Fruit fly (Drosophila melanogaster) whole organism, embryonic: ENCODE data around the gene CG17329.
A peak's percentile ranks its signal among the peaks of the same experiment; 100 is the strongest.

Source experiments
- Abd-B ChIP-seq: fragments of 200-800 bp; sonication (Bioruptor generic); optimal IDR thresholded peaks from 2 replicates; lab custom pipeline; 2018; ENCODE audit warnings: missing biosample characterization, mild to moderate bottlenecking, missing genetic modification characterization, moderate library complexity
- BEAF-32 ChIP-seq: fragments of 200-800 bp; sonication (Bioruptor generic); optimal IDR thresholded peaks from 3 replicates; lab custom pipeline; 2017; ENCODE audit warnings: missing biosample characterization, missing genetic modification characterization, mild to moderate bottlenecking, moderate library complexity, missing genetic modification reagents
- CG10366 ChIP-seq: fragments of 200-800 bp; sonication (Bioruptor generic); IDR thresholded peaks from 2 replicates; pipeline ENCODE4 v1.3.6; 2022; ENCODE audit warnings: missing biosample characterization, missing genetic modification characterization
- CG11085 ChIP-seq: fragments of 200-800 bp; sonication (Bioruptor generic); IDR thresholded peaks from 2 replicates; pipeline ENCODE4 v1.3.6; 2022; ENCODE audit warnings: missing biosample characterization, missing genetic modification characterization
- CG11456 ChIP-seq: fragments of 200-800 bp; sonication (Bioruptor generic); IDR thresholded peaks from 3 replicates; pipeline ENCODE4 v1.3.6; 2022; ENCODE audit warnings: missing biosample characterization, missing genetic modification characterization
- CG11504 ChIP-seq: fragments of 200-800 bp; sonication (Bioruptor generic); optimal IDR thresholded peaks from 3 replicates; lab custom pipeline; 2019; ENCODE audit warnings: missing biosample characterization, mild to moderate bottlenecking, missing genetic modification characterization, moderate library complexity
- CG13123 ChIP-seq: fragments of 200-800 bp; sonication (Bioruptor generic); optimal IDR thresholded peaks from 2 replicates; lab custom pipeline; 2016; ENCODE audit warnings: missing biosample characterization, missing genetic modification characterization
- CG14050 ChIP-seq: fragments of 200-800 bp; sonication (Bioruptor generic); IDR thresholded peaks from 3 replicates; pipeline ENCODE4 v1.3.6; 2022; ENCODE audit warnings: missing biosample characterization, missing genetic modification characterization
- CG1602 ChIP-seq: fragments of 200-800 bp; sonication (Bioruptor generic); optimal IDR thresholded peaks from 3 replicates; lab custom pipeline; 2016; ENCODE audit warnings: missing biosample characterization, missing genetic modification characterization
- CG17829 ChIP-seq: fragments of 200-800 bp; optimal IDR thresholded peaks from 2 replicates; lab custom pipeline; 2019; ENCODE audit warnings: missing biosample characterization, mild to moderate bottlenecking, missing genetic modification characterization, moderate library complexity
- CG2120 ChIP-seq: fragments of 200-800 bp; sonication (Bioruptor generic); optimal IDR thresholded peaks from 3 replicates; lab custom pipeline; 2016; ENCODE audit warnings: missing biosample characterization, missing genetic modification characterization
- CG2712 ChIP-seq: fragments of 200-800 bp; optimal IDR thresholded peaks from 3 replicates; lab custom pipeline; 2019; ENCODE audit warnings: missing biosample characterization, mild to moderate bottlenecking, missing genetic modification characterization, moderate library complexity
- CG30431 ChIP-seq: fragments of 200-800 bp; sonication (Bioruptor generic); optimal IDR thresholded peaks from 2 replicates; lab custom pipeline; 2017; ENCODE audit warnings: missing biosample characterization, missing genetic modification characterization
- CG3838 ChIP-seq: fragments of 200-800 bp; sonication (Bioruptor generic); optimal IDR thresholded peaks from 3 replicates; lab custom pipeline; 2016; ENCODE audit warnings: missing biosample characterization, missing genetic modification characterization
- CG43689 ChIP-seq: fragments of 200-800 bp; sonication (Bioruptor generic); IDR thresholded peaks from 2 replicates; pipeline ENCODE4 v1.3.6; 2022; ENCODE audit warnings: missing biosample characterization, missing genetic modification characterization
- CG4707 ChIP-seq: fragments of 200-800 bp; sonication (Bioruptor generic); optimal IDR thresholded peaks from 2 replicates; lab custom pipeline; 2018; ENCODE audit warnings: missing biosample characterization, mild to moderate bottlenecking, missing genetic modification characterization, moderate library complexity
- CG4730 ChIP-seq: fragments of 200-800 bp; sonication (Bioruptor generic); IDR thresholded peaks from 2 replicates; pipeline ENCODE4 v1.3.6; 2022; ENCODE audit warnings: missing biosample characterization, missing genetic modification characterization
- CG5953 ChIP-seq: fragments of 200-800 bp; sonication (Bioruptor generic); IDR thresholded peaks from 2 replicates; pipeline ENCODE4 v1.3.6; 2022; ENCODE audit warnings: missing biosample characterization, missing genetic modification characterization
- CG6272 ChIP-seq: fragments of 200-800 bp; sonication (Bioruptor generic); IDR thresholded peaks from 2 replicates; pipeline ENCODE4 v1.3.6; 2022; ENCODE audit warnings: missing biosample characterization, missing genetic modification characterization
- CG8290 ChIP-seq, 3 experiments: fragments of 200-800 bp; sonication (Bioruptor generic); optimal IDR thresholded peaks; 2 replicates each; lab custom pipeline; 2016 to 2019; ENCODE audit warnings: missing biosample characterization in 3 of 3, missing genetic modification characterization in 3 of 3, mild to moderate bottlenecking in 2 of 3, moderate library complexity in 1 of 3
- CoRest ChIP-seq: fragments of 200-800 bp; sonication (Bioruptor generic); optimal IDR thresholded peaks from 3 replicates; lab custom pipeline; 2018; ENCODE audit warnings: missing biosample characterization, mild to moderate bottlenecking, missing genetic modification characterization, moderate library complexity
- D19A ChIP-seq: fragments of 200-800 bp; optimal IDR thresholded peaks from 3 replicates; lab custom pipeline; 2019; ENCODE audit warnings: missing biosample characterization, mild to moderate bottlenecking, missing genetic modification characterization, moderate library complexity
- Doc2 ChIP-seq: fragments of 200-800 bp; sonication (Bioruptor generic); IDR thresholded peaks from 2 replicates; pipeline ENCODE4 v1.3.6; 2022; ENCODE audit warnings: missing biosample characterization, missing genetic modification characterization
- E2f1 ChIP-seq: fragments of 200-800 bp; sonication (Bioruptor generic); IDR thresholded peaks from 2 replicates; pipeline ENCODE4 v1.3.6; 2022; ENCODE audit warnings: missing biosample characterization, missing genetic modification characterization
- ERR ChIP-seq: fragments of 200-800 bp; sonication (Bioruptor generic); optimal IDR thresholded peaks from 2 replicates; lab custom pipeline; 2016; ENCODE audit warnings: missing biosample characterization, missing genetic modification characterization
- HLH4C ChIP-seq: fragments of 200-800 bp; sonication (Bioruptor generic); IDR thresholded peaks from 3 replicates; pipeline ENCODE4 v1.3.6; 2022; ENCODE audit warnings: missing biosample characterization, missing genetic modification characterization; ENCODE audit not compliant: partially characterized antibody
- Jarid2 ChIP-seq: fragments of 200-800 bp; sonication (Bioruptor generic); optimal IDR thresholded peaks from 3 replicates; lab custom pipeline; 2017; ENCODE audit warnings: mild to moderate bottlenecking, missing biosample characterization, missing genetic modification reagents, missing genetic modification characterization
- Med ChIP-seq: fragments of 200-800 bp; sonication (Bioruptor generic); peaks from one replicate; lab custom pipeline; 2016; ENCODE audit warnings: missing biosample characterization, missing genetic modification characterization, mild to moderate bottlenecking, inconsistent platforms, moderate library complexity
- Neu2 ChIP-seq: fragments of 200-800 bp; sonication (Bioruptor generic); optimal IDR thresholded peaks from 3 replicates; lab custom pipeline; 2016; ENCODE audit warnings: missing biosample characterization, missing genetic modification characterization, borderline replicate concordance
- Nf-YA ChIP-seq: fragments of 200-800 bp; sonication (Bioruptor generic); IDR thresholded peaks from 2 replicates; pipeline ENCODE4 v1.3.6; 2022; ENCODE audit warnings: missing biosample characterization, missing genetic modification characterization
- Ptx1 ChIP-seq: fragments of 200-800 bp; sonication (Bioruptor generic); IDR thresholded peaks from 2 replicates; pipeline ENCODE4 v1.3.6; 2022; ENCODE audit warnings: missing biosample characterization, missing genetic modification characterization
- Sox102F ChIP-seq: fragments of 200-800 bp; sonication (Bioruptor generic); optimal IDR thresholded peaks from 2 replicates; lab custom pipeline; 2018; ENCODE audit warnings: missing biosample characterization, mild to moderate bottlenecking, missing genetic modification characterization, moderate library complexity
- ab ChIP-seq: fragments of 200-800 bp; sonication (Bioruptor generic); optimal IDR thresholded peaks from 2 replicates; lab custom pipeline; 2016; ENCODE audit warnings: missing biosample characterization, missing genetic modification characterization
- abd-A ChIP-seq: fragments of 200-800 bp; sonication (Bioruptor generic); optimal IDR thresholded peaks from 3 replicates; lab custom pipeline; 2019; ENCODE audit warnings: missing biosample characterization, mild to moderate bottlenecking, missing genetic modification characterization, moderate library complexity
- ash1 ChIP-seq: fragments of 200-800 bp; sonication (Bioruptor generic); optimal IDR thresholded peaks from 2 replicates; lab custom pipeline; 2018; ENCODE audit warnings: missing biosample characterization, mild to moderate bottlenecking, missing genetic modification characterization
- az2 ChIP-seq: fragments of 200-800 bp; sonication (Bioruptor generic); optimal IDR thresholded peaks from 3 replicates; lab custom pipeline; 2016; ENCODE audit warnings: missing biosample characterization, missing genetic modification characterization
- bigmax ChIP-seq: fragments of 200-800 bp; sonication (Bioruptor generic); optimal IDR thresholded peaks from 2 replicates; lab custom pipeline; 2018; ENCODE audit warnings: missing biosample characterization, mild to moderate bottlenecking, missing genetic modification characterization
- chif ChIP-seq, 2 experiments: fragments of 200-800 bp; sonication (Bioruptor generic); optimal IDR thresholded peaks; 3 replicates each; lab custom pipeline; 2016; ENCODE audit warnings: missing biosample characterization in 2 of 2, missing genetic modification characterization in 2 of 2
- crp ChIP-seq, 2 experiments: fragments of 200-800 bp; sonication (Bioruptor generic); optimal IDR thresholded peaks; 2 replicates in 1 of 2; 3 replicates in 1 of 2; lab custom pipeline; 2017; ENCODE audit warnings: missing biosample characterization in 2 of 2, missing genetic modification characterization in 2 of 2, mild to moderate bottlenecking in 1 of 2, moderate library complexity in 1 of 2
- gce ChIP-seq: fragments of 200-800 bp; sonication (Bioruptor generic); IDR thresholded peaks from 3 replicates; pipeline ENCODE4 v1.3.6; 2022; ENCODE audit warnings: missing biosample characterization, missing genetic modification characterization
- grau ChIP-seq: fragments of 200-800 bp; optimal IDR thresholded peaks from 3 replicates; lab custom pipeline; 2019; ENCODE audit warnings: missing biosample characterization, mild to moderate bottlenecking, missing genetic modification characterization, moderate library complexity
- kah ChIP-seq: fragments of 200-800 bp; sonication (Bioruptor generic); optimal IDR thresholded peaks from 2 replicates; lab custom pipeline; 2018; ENCODE audit warnings: missing biosample characterization, mild to moderate bottlenecking, missing genetic modification characterization
- nmo ChIP-seq: fragments of 200-800 bp; sonication (Bioruptor generic); optimal IDR thresholded peaks from 2 replicates; lab custom pipeline; 2018; ENCODE audit warnings: missing biosample characterization, mild to moderate bottlenecking, missing genetic modification characterization, moderate library complexity
- pho ChIP-seq: fragments of 200-800 bp; sonication (Bioruptor generic); optimal IDR thresholded peaks from 2 replicates; lab custom pipeline; 2016; ENCODE audit warnings: missing biosample characterization, missing genetic modification characterization
- sens ChIP-seq: fragments of 200-800 bp; sonication (Bioruptor generic); peaks from one replicate; lab custom pipeline; 2016; ENCODE audit warnings: missing biosample characterization, missing genetic modification characterization
- ssp ChIP-seq: fragments of 200-800 bp; sonication (Bioruptor generic); IDR thresholded peaks from 2 replicates; pipeline ENCODE4 v1.3.6; 2022; ENCODE audit warnings: missing biosample characterization, missing genetic modification characterization
- tna ChIP-seq: fragments of 200-800 bp; sonication (Bioruptor generic); IDR thresholded peaks from 2 replicates; pipeline ENCODE4 v1.3.6; 2022; ENCODE audit warnings: missing biosample characterization, missing genetic modification characterization; ENCODE audit not compliant: partially characterized antibody
- zen2 ChIP-seq: fragments of 200-800 bp; sonication (Bioruptor generic); IDR thresholded peaks from 3 replicates; pipeline ENCODE4 v1.3.6; 2022; ENCODE audit warnings: missing biosample characterization, missing genetic modification characterization; ENCODE audit not compliant: partially characterized antibody
- zf30C ChIP-seq: fragments of 200-800 bp; sonication (Bioruptor generic); optimal IDR thresholded peaks from 3 replicates; lab custom pipeline; 2018; ENCODE audit warnings: missing biosample characterization, mild to moderate bottlenecking, missing genetic modification characterization

Gene CG17329

dm6 chr2L:16279774-16280252 lies 11.3 kb upstream of the CG17329 start (continued):
- TF ChIP-seq CG17829 (tag; lab: Kevin White, UChicago) (peak; percentile 94), CG6272 (peak; percentile 58; the same call in 1 of the 2 replicates), Jarid2 (GFP tag; lab: Kevin White, UChicago) (peak; percentile 73), tna (GFP tag; lab: Robert Waterston, UW) (no peak), Doc2 (GFP tag; lab: Robert Waterston, UW) (peak; percentile 56; the same call in 1 of the 2 replicates), zf30C (GFP tag; lab: Kevin White, UChicago) (no peak), BEAF-32 (GFP tag; lab: Kevin White, UChicago) (no peak), CG1602 (GFP tag; lab: Kevin White, UChicago) (peak; percentile 92), HLH4C (GFP tag; lab: Robert Waterston, UW) (no peak), CG11456 (0 out of 3 replicates have a peak, but pooled peaks have one; percentile 18), D19A (peak; percentile 96), az2 (GFP tag; lab: Kevin White, UChicago) (peak; percentile 95), kah (GFP tag; lab: Kevin White, UChicago) (peak; percentile 84), pho (GFP tag; lab: Kevin White, UChicago) (peak; percentile 40), CG4730 (peak; percentile 71), CG5953 (GFP tag; lab: Robert Waterston, UW) (0 out of 2 replicates have a peak, but pooled peaks have one; percentile 3), CG4707 (peak; percentile 75), E2f1 (peak; percentile 59), sens (peak; percentile 99), ab (peak; percentile 57), ERR (GFP tag; lab: Kevin White, UChicago) (peak; percentile 57), CoRest (tag; lab: Kevin White, UChicago) (peak; percentile 95), gce (GFP tag; lab: Robert Waterston, UW) (peak; percentile 45; the same call in 1 of the 3 replicates), Abd-B (GFP tag; lab: Kevin White, UChicago) (peak; percentile 92), nmo (peak; percentile 97), CG14050 (GFP tag; lab: Robert Waterston, UW) (peak; percentile 82), CG11085 (GFP tag; lab: Robert Waterston, UW) (no peak), Ptx1 (GFP tag; lab: Robert Waterston, UW) (peak; percentile 89), Neu2 (GFP tag; lab: Kevin White, UChicago) (no peak), CG3838 (GFP tag; lab: Kevin White, UChicago) (peak; percentile 76), abd-A (tag; lab: Kevin White, UChicago) (peak; percentile 21), chif (GFP tag; optimal IDR thresholded peaks at IDR 0.05; lab: Kevin White, UChicago) (peak; percentile 86 to 94), Med (GFP tag; lab: Kevin White, UChicago) (peak; percentile 95), ash1 (GFP tag; lab: Kevin White, UChicago) (no peak), CG30431 (GFP tag; lab: Kevin White, UChicago) (peak; percentile 75), grau (tag; lab: Kevin White, UChicago) (peak; percentile 93), CG43689 (0 out of 2 replicates have a peak, but pooled peaks have one; percentile 10), bigmax (GFP tag; lab: Kevin White, UChicago) (peak; percentile 87), CG10366 (GFP tag; lab: Robert Waterston, UW) (peak; percentile 69), CG2712 (peak; percentile 96), crp (GFP tag; optimal IDR thresholded peaks at IDR 0.05; lab: Kevin White, UChicago) (peak; percentile 49 to 81), CG11504 (tag; lab: Kevin White, UChicago) (peak; percentile 96), CG2120 (peak; percentile 65), zen2 (GFP tag; lab: Robert Waterston, UW) (no peak), CG13123 (GFP tag; lab: Kevin White, UChicago) (peak; percentile 79), Nf-YA (0 out of 2 replicates have a peak, but pooled peaks have one; percentile 12), ssp (GFP tag; lab: Robert Waterston, UW) (peak; percentile 44; the same call in 1 of the 2 replicates), CG8290 (GFP tag; optimal IDR thresholded peaks at IDR 0.05; lab: Kevin White, UChicago) (peak; percentile 73), CG8290 (tag; optimal IDR thresholded peaks at IDR 0.05; lab: Kevin White, UChicago) (peak; percentile 64 to 75), Sox102F (GFP tag; lab: Kevin White, UChicago) (peak; percentile 97)
